Worm (Caenorhabditis elegans): Measurements from ENCODE around the gene clec-78.

ce11 chrIV:3979525-3979924, 9.4 kb upstream of the clec-78 start, which contains the start of gene srh-222:
- TF ChIP-seq ama-1 (optimal IDR thresholded peaks at IDR 0.05) (no peak), F13C5.2 (tag; optimal IDR thresholded peaks at IDR 0.05) (no peak), ets-7 (tag; optimal IDR thresholded peaks at IDR 0.05) (no peak), B0310.2 (tag; optimal IDR thresholded peaks at IDR 0.05) (no peak), sea-1 (GFP tag; conservative IDR thresholded peaks at IDR 0.05) (no peak), aly-1 (tag; optimal IDR thresholded peaks at IDR 0.05) (no peak)
